Worm (Caenorhabditis elegans) whole organism, mixed stage, embryonic: ENCODE measurements around the gene sre-32.

Experiments
- ceh-43 ChIP-seq: fragments of 200-800 bp; sonication (Bioruptor generic); optimal IDR thresholded peaks from 2 replicates; lab custom pipeline; 2018; ENCODE audit warnings: mild to moderate bottlenecking, missing genetic modification characterization, moderate library complexity, missing compliant biosample characterization
- ceh-83 ChIP-seq: fragments of 200-800 bp; sonication (Bioruptor generic); optimal IDR thresholded peaks from 2 replicates; lab custom pipeline; 2018; ENCODE audit warnings: mild to moderate bottlenecking, missing genetic modification characterization, missing compliant biosample characterization
- lin-13 ChIP-seq: fragments of 150-350 bp; optimal IDR thresholded peaks from 2 replicates; lab custom pipeline; 2014; ENCODE audit warnings: missing biosample characterization, missing genetic modification characterization
- mab-5 ChIP-seq: fragments of 150-350 bp; optimal IDR thresholded peaks from 2 replicates; lab custom pipeline; 2014; ENCODE audit warnings: missing biosample characterization, missing genetic modification characterization
- mep-1 ChIP-seq: fragments of 150-350 bp; optimal IDR thresholded peaks from 2 replicates; lab custom pipeline; 2017; ENCODE audit warnings: missing biosample characterization, missing genetic modification reagents, missing genetic modification characterization, inconsistent platforms
- nhr-12 ChIP-seq: fragments of 150-350 bp; optimal IDR thresholded peaks from 2 replicates; lab custom pipeline; 2014; ENCODE audit warnings: missing biosample characterization, missing genetic modification characterization
- nhr-28 ChIP-seq: fragments of 150-350 bp; optimal IDR thresholded peaks from 2 replicates; lab custom pipeline; 2014; ENCODE audit warnings: missing biosample characterization, missing genetic modification characterization
- snpc-4 ChIP-seq: fragments of 150-350 bp; optimal IDR thresholded peaks from 2 replicates; lab custom pipeline; 2014; ENCODE audit warnings: missing biosample characterization, missing genetic modification characterization
- ztf-11 ChIP-seq: fragments of 150-350 bp; optimal IDR thresholded peaks from 2 replicates; lab custom pipeline; 2014; ENCODE audit warnings: missing biosample characterization, missing genetic modification characterization

DNA sequence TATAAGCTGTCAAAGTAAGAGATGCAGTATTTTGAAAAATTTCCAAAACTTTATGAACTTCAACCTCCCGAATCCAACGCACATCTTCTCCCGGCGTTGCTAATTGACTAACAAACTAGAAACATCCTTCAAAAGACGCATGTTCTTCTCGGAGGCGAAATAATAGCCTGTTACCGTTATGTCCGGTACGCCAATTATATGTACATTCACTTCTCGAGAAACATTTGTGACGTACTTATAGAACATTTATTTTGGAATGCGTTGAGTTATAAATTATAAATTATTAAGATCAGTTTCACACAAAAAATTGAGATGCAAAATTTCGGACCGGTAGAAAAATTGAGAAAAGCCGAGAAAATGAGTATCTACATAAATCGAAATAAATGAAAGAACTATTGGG, 40.4 kb upstream of the sre-32 start, which contains the start of gene T21B4.3:
- TF ChIP-seq ceh-83: no peak
- TF ChIP-seq ztf-11 (tag; lab: Kevin White, UChicago): no peak
- TF ChIP-seq nhr-12: no peak
- no peak for TF ChIP-seq mab-5 (tag; lab: Kevin White, UChicago)
- TF ChIP-seq nhr-28 (tag; lab: Kevin White, UChicago): no peak
- TF ChIP-seq mep-1 (tag; lab: Kevin White, UChicago): no peak
- TF ChIP-seq lin-13 (tag; lab: Kevin White, UChicago): no peak
- no peak for TF ChIP-seq snpc-4 (tag; lab: Kevin White, UChicago)
- no peak for TF ChIP-seq ceh-43 (GFP tag; lab: Kevin White, UChicago)
